Fruit fly (Drosophila melanogaster): Measurements from ENCODE around the gene GC1.

dm6 chr3R:11968030-11968753 lies 684 bp downstream of the GC1 start:
- no peak for TF ChIP-seq h (optimal IDR thresholded peaks at IDR 0.05)
- no peak for TF ChIP-seq Myc (optimal IDR thresholded peaks at IDR 0.05)
